Fruit fly (Drosophila melanogaster) whole organism, adult: ENCODE data around the gene CG14882.

Experiments
- CG11617 ChIP-seq: fragments of 200-800 bp; sonication (Bioruptor generic); optimal IDR thresholded peaks from 2 replicates; lab custom pipeline; 2017; ENCODE audit warnings: mild to moderate bottlenecking, missing biosample characterization, missing genetic modification reagents, missing genetic modification characterization
- CG12768 ChIP-seq: fragments of 200-800 bp; sonication (Bioruptor generic); optimal IDR thresholded peaks from 2 replicates; lab custom pipeline; 2017; ENCODE audit warnings: missing biosample characterization, missing genetic modification characterization, mild to moderate bottlenecking, moderate library complexity, missing genetic modification reagents
- CG14711 ChIP-seq: fragments of 200-800 bp; sonication (Bioruptor generic); optimal IDR thresholded peaks from 2 replicates; lab custom pipeline; 2018; ENCODE audit warnings: missing biosample characterization, mild to moderate bottlenecking, missing genetic modification characterization, moderate library complexity
- CG1620 ChIP-seq: fragments of 200-800 bp; sonication (Bioruptor generic); optimal IDR thresholded peaks from 2 replicates; lab custom pipeline; 2016; ENCODE audit warnings: missing biosample characterization, missing genetic modification characterization
- CG33017 ChIP-seq: fragments of 200-800 bp; sonication (Bioruptor generic); optimal IDR thresholded peaks from 2 replicates; lab custom pipeline; 2018; ENCODE audit warnings: missing biosample characterization, mild to moderate bottlenecking, missing genetic modification characterization, moderate library complexity
- CG5204 ChIP-seq: fragments of 200-800 bp; sonication (Bioruptor generic); optimal IDR thresholded peaks from 2 replicates; lab custom pipeline; 2016; ENCODE audit warnings: missing biosample characterization, missing genetic modification characterization
- CG7045 ChIP-seq: fragments of 200-800 bp; sonication (Bioruptor generic); optimal IDR thresholded peaks from 2 replicates; lab custom pipeline; 2017; ENCODE audit warnings: missing biosample characterization, mild to moderate bottlenecking, missing genetic modification characterization
- CG7101 ChIP-seq: fragments of 200-800 bp; sonication (Bioruptor generic); optimal IDR thresholded peaks from 2 replicates; lab custom pipeline; 2018; ENCODE audit warnings: missing biosample characterization, mild to moderate bottlenecking, missing genetic modification characterization, moderate library complexity
- Clk ChIP-seq: fragments of 200-800 bp; sonication (Bioruptor generic); optimal IDR thresholded peaks from 2 replicates; lab custom pipeline; 2017; ENCODE audit warnings: missing biosample characterization, missing genetic modification characterization
- Crg-1 ChIP-seq: fragments of 200-800 bp; sonication (Bioruptor generic); optimal IDR thresholded peaks from 2 replicates; lab custom pipeline; 2016; ENCODE audit warnings: missing biosample characterization, missing genetic modification characterization
- Hr96 ChIP-seq: fragments of 200-800 bp; sonication (Bioruptor generic); optimal IDR thresholded peaks from 2 replicates; lab custom pipeline; 2016; ENCODE audit warnings: missing biosample characterization, missing genetic modification characterization
- Mnt ChIP-seq: fragments of 200-800 bp; sonication (Bioruptor generic); optimal IDR thresholded peaks from 2 replicates; lab custom pipeline; 2016; ENCODE audit warnings: missing biosample characterization, mild to moderate bottlenecking, missing genetic modification characterization
- bab1 ChIP-seq: fragments of 200-800 bp; sonication (Bioruptor generic); optimal IDR thresholded peaks from 3 replicates; lab custom pipeline; 2019; ENCODE audit warnings: missing biosample characterization, mild to moderate bottlenecking, missing genetic modification characterization, moderate library complexity
- cic ChIP-seq: fragments of 200-800 bp; sonication (Bioruptor generic); optimal IDR thresholded peaks from 2 replicates; lab custom pipeline; 2017; ENCODE audit warnings: missing biosample characterization, mild to moderate bottlenecking, missing genetic modification characterization, moderate library complexity
- cnc ChIP-seq, 2 experiments: fragments of >200 bp; optimal IDR thresholded peaks; 2 replicates each; lab custom pipeline; 2017
- kay ChIP-seq: fragments of 200-800 bp; sonication (Bioruptor generic); peaks from one replicate; lab custom pipeline; 2016; ENCODE audit warnings: missing biosample characterization, missing genetic modification characterization, borderline replicate concordance
- ovo ChIP-seq: fragments of 200-800 bp; sonication (Bioruptor generic); optimal IDR thresholded peaks from 2 replicates; lab custom pipeline; 2016; ENCODE audit warnings: missing biosample characterization, missing genetic modification characterization
- pad ChIP-seq: fragments of 200-800 bp; sonication (Bioruptor generic); optimal IDR thresholded peaks from 3 replicates; lab custom pipeline; 2017; ENCODE audit warnings: missing biosample characterization, missing genetic modification characterization, mild to moderate bottlenecking, moderate library complexity, missing genetic modification reagents
- tj ChIP-seq: fragments of 200-800 bp; sonication (Bioruptor generic); optimal IDR thresholded peaks from 3 replicates; lab custom pipeline; 2017; ENCODE audit warnings: missing biosample characterization, mild to moderate bottlenecking, missing genetic modification characterization, moderate library complexity
- toe ChIP-seq: fragments of 200-800 bp; sonication (Bioruptor generic); optimal IDR thresholded peaks from 2 replicates; lab custom pipeline; 2016; ENCODE audit warnings: missing biosample characterization, missing genetic modification characterization

The CG14882 gene

dm6 chr3R:16441367-16441923 is 1.6 kb upstream of the CG14882 start, which contains the start of gene ema:
ema (minus strand) TSS chr3R:16441661.
- TF ChIP-seq Crg-1 (GFP tag; lab: Kevin White, UChicago): no peak
- TF ChIP-seq CG7045 (GFP tag; lab: Kevin White, UChicago): no peak
- TF ChIP-seq bab1 (GFP tag; lab: Kevin White, UChicago): peak; percentile 83
- TF ChIP-seq pad (GFP tag; lab: Kevin White, UChicago): peak; percentile 12
- TF ChIP-seq tj: no peak
- TF ChIP-seq CG5204: no peak
- no peak for TF ChIP-seq CG33017 (tag; lab: Kevin White, UChicago)
- TF ChIP-seq CG11617 (GFP tag; lab: Kevin White, UChicago): peak; percentile 24
- no peak for TF ChIP-seq cnc (optimal IDR thresholded peaks at IDR 0.05; lab: Kevin White, UChicago)
- no peak for TF ChIP-seq Hr96
- peak; percentile 21 for TF ChIP-seq CG1620 (GFP tag; lab: Kevin White, UChicago)
- no peak for TF ChIP-seq CG12768 (GFP tag; lab: Kevin White, UChicago)
- peak; percentile 52 for TF ChIP-seq CG14711 (tag; lab: Kevin White, UChicago)
- TF ChIP-seq cic (GFP tag; lab: Kevin White, UChicago): no peak
- no peak for TF ChIP-seq ovo (GFP tag; lab: Kevin White, UChicago)
- TF ChIP-seq toe (GFP tag; lab: Kevin White, UChicago): no peak
- no peak for TF ChIP-seq kay
- peak; percentile 11 for TF ChIP-seq Mnt
- TF ChIP-seq CG7101 (tag; lab: Kevin White, UChicago): peak; percentile 17
- no peak for TF ChIP-seq Clk (GFP tag; lab: Kevin White, UChicago)

- TF ChIP-seq CG5204: no peak
- no peak for TF ChIP-seq cic (GFP tag; lab: Kevin White, UChicago)
- no peak for TF ChIP-seq Mnt
- TF ChIP-seq CG14711 (tag; lab: Kevin White, UChicago): no peak
- no peak for TF ChIP-seq CG7045 (GFP tag; lab: Kevin White, UChicago)
- no peak for TF ChIP-seq CG7101 (tag; lab: Kevin White, UChicago)
- no peak for TF ChIP-seq kay
- no peak for TF ChIP-seq tj
- TF ChIP-seq CG33017 (tag; lab: Kevin White, UChicago): no peak
- no peak for TF ChIP-seq CG11617 (GFP tag; lab: Kevin White, UChicago)
- TF ChIP-seq Hr96: no peak
- no peak for TF ChIP-seq CG1620 (GFP tag; lab: Kevin White, UChicago)
- TF ChIP-seq Crg-1 (GFP tag; lab: Kevin White, UChicago): no peak
- TF ChIP-seq pad (GFP tag; lab: Kevin White, UChicago): no peak
- TF ChIP-seq ovo (GFP tag; lab: Kevin White, UChicago): no peak
These were observed 3.8 kb downstream of the CG14882 start for dm6 chr3R:16446836-16447235.

dm6 chr3R:16447448-16448045 is 4.5 kb downstream of the CG14882 start:
- TF ChIP-seq Hr96 (no peak), CG1620 (GFP tag; lab: Kevin White, UChicago) (no peak), CG7045 (GFP tag; lab: Kevin White, UChicago) (no peak), CG33017 (tag; lab: Kevin White, UChicago) (no peak), ovo (GFP tag; lab: Kevin White, UChicago) (no peak), cnc (optimal IDR thresholded peaks at IDR 0.05; lab: Kevin White, UChicago) (no peak), CG12768 (GFP tag; lab: Kevin White, UChicago) (no peak), tj (no peak), CG14711 (tag; lab: Kevin White, UChicago) (no peak), CG5204 (no peak), cic (GFP tag; lab: Kevin White, UChicago) (peak; percentile 7), kay (peak; percentile 69), CG7101 (tag; lab: Kevin White, UChicago) (no peak), bab1 (GFP tag; lab: Kevin White, UChicago) (no peak)

dm6 chr3R:16448378-16449134 is 5.5 kb downstream of the CG14882 start:
- no peak for TF ChIP-seq bab1 (GFP tag; lab: Kevin White, UChicago)
- peak; percentile 33 for TF ChIP-seq toe (GFP tag; lab: Kevin White, UChicago)
- TF ChIP-seq CG11617 (GFP tag; lab: Kevin White, UChicago): peak; percentile 73
- peak; percentile 31 for TF ChIP-seq CG5204
- TF ChIP-seq Hr96: no peak
- peak; percentile 41 for TF ChIP-seq tj
- no peak for TF ChIP-seq CG1620 (GFP tag; lab: Kevin White, UChicago)
- peak; percentile 94 for TF ChIP-seq kay
- TF ChIP-seq CG7045 (GFP tag; lab: Kevin White, UChicago): no peak
- TF ChIP-seq CG12768 (GFP tag; lab: Kevin White, UChicago): peak; percentile 74
- TF ChIP-seq CG33017 (tag; lab: Kevin White, UChicago): peak; percentile 68
- no peak for TF ChIP-seq CG7101 (tag; lab: Kevin White, UChicago)

- peak; percentile 90 for TF ChIP-seq CG12768 (GFP tag; lab: Kevin White, UChicago)
- no peak for TF ChIP-seq cnc (optimal IDR thresholded peaks at IDR 0.05; lab: Kevin White, UChicago)
- TF ChIP-seq CG33017 (tag; lab: Kevin White, UChicago): peak; percentile 96
- TF ChIP-seq tj: no peak
- TF ChIP-seq CG11617 (GFP tag; lab: Kevin White, UChicago): peak; percentile 83
- peak; percentile 90 for TF ChIP-seq toe (GFP tag; lab: Kevin White, UChicago)
- TF ChIP-seq kay: peak; percentile 95
- TF ChIP-seq CG7045 (GFP tag; lab: Kevin White, UChicago): peak; percentile 92
- TF ChIP-seq bab1 (GFP tag; lab: Kevin White, UChicago): peak; percentile 94
- TF ChIP-seq Clk (GFP tag; lab: Kevin White, UChicago): peak; percentile 91
- peak; percentile 92 for TF ChIP-seq CG1620 (GFP tag; lab: Kevin White, UChicago)
- TF ChIP-seq Hr96: peak; percentile 88
- peak; percentile 92 for TF ChIP-seq CG5204
- TF ChIP-seq Mnt: peak; percentile 74
- TF ChIP-seq CG14711 (tag; lab: Kevin White, UChicago): peak; percentile 93
- TF ChIP-seq ovo (GFP tag; lab: Kevin White, UChicago): peak; percentile 41
- TF ChIP-seq CG7101 (tag; lab: Kevin White, UChicago): peak; percentile 97
- TF ChIP-seq Crg-1 (GFP tag; lab: Kevin White, UChicago): peak; percentile 86
- peak; percentile 98 for TF ChIP-seq pad (GFP tag; lab: Kevin White, UChicago)
- TF ChIP-seq cic (GFP tag; lab: Kevin White, UChicago): peak; percentile 66
These were observed 6.4 kb downstream of the CG14882 start for dm6 chr3R:16449187-16449973.
